Fruit fly (Drosophila melanogaster): ENCODE data around the gene scf.

scf gene

dm6 chr3L:1334571-1335427 lies 36.3 kb downstream of the scf start, which contains the start of the genes Hmbs and CG2211 (continued):
- peak; percentile 89 for TF ChIP-seq pho (GFP tag; optimal IDR thresholded peaks at IDR 0.05)
- TF ChIP-seq CG10321 (GFP tag; IDR thresholded peaks at IDR 0.05): peak; percentile 45; the same call in 1 of the 2 replicates
- TF ChIP-seq Rx (GFP tag; IDR thresholded peaks at IDR 0.05): peak; percentile 75
- TF ChIP-seq grau (tag; optimal IDR thresholded peaks at IDR 0.05): peak; percentile 86
- TF ChIP-seq usp (GFP tag; optimal IDR thresholded peaks at IDR 0.05): no peak
- peak; percentile 58 for TF ChIP-seq NK7.1 (GFP tag; optimal IDR thresholded peaks at IDR 0.05)
- peak; percentile 79 for TF ChIP-seq fd96Cb (tag; optimal IDR thresholded peaks at IDR 0.05)
- TF ChIP-seq Elba2 (GFP tag; optimal IDR thresholded peaks at IDR 0.05): peak; percentile 84
- TF ChIP-seq btn (GFP tag; optimal IDR thresholded peaks at IDR 0.05): peak; percentile 43
- peak; percentile 86 for TF ChIP-seq CHES-1-like (GFP tag; optimal IDR thresholded peaks at IDR 0.05)
- peak; percentile 29 for TF ChIP-seq nom (GFP tag; optimal IDR thresholded peaks at IDR 0.05)
- peak; percentile 92 for TF ChIP-seq Ets97D (GFP tag; optimal IDR thresholded peaks at IDR 0.05)
- no peak for TF ChIP-seq jing (GFP tag; optimal IDR thresholded peaks at IDR 0.05)
- peak; percentile 67; the same call in 2 of the 3 replicates for TF ChIP-seq CG6175 (GFP tag; IDR thresholded peaks at IDR 0.05)
- TF ChIP-seq Nf-YC (tag; optimal IDR thresholded peaks at IDR 0.05): peak; percentile 84
- peak; percentile 55 for TF ChIP-seq Scr (GFP tag; IDR thresholded peaks at IDR 0.05; ENCODE audit: partially characterized antibody)
- TF ChIP-seq wdn (GFP tag; IDR thresholded peaks at IDR 0.05): peak; percentile 58
- TF ChIP-seq CG12744 (GFP tag; optimal IDR thresholded peaks at IDR 0.05): peak; percentile 85
- TF ChIP-seq pnt (GFP tag; optimal IDR thresholded peaks at IDR 0.05): peak; percentile 83
- peak; percentile 90 for TF ChIP-seq zfh1 (GFP tag; IDR thresholded peaks at IDR 0.05)
- peak; percentile 89 for TF ChIP-seq CG17328 (GFP tag; IDR thresholded peaks at IDR 0.05)
- TF ChIP-seq fd3F (GFP tag; optimal IDR thresholded peaks at IDR 0.05): peak; percentile 69
- TF ChIP-seq twi (tag; optimal IDR thresholded peaks at IDR 0.05): peak; percentile 77
- peak; percentile 82 for TF ChIP-seq Antp (GFP tag; optimal IDR thresholded peaks at IDR 0.05)
- peak; percentile 58; the same call in 1 of the 2 replicates for TF ChIP-seq wor (GFP tag; IDR thresholded peaks at IDR 0.05)
- no peak for TF ChIP-seq CG2129 (GFP tag; IDR thresholded peaks at IDR 0.05; ENCODE audit: partially characterized antibody)
- TF ChIP-seq ac (GFP tag; optimal IDR thresholded peaks at IDR 0.05): no peak
- TF ChIP-seq shn (GFP tag; optimal IDR thresholded peaks at IDR 0.05): peak; percentile 87
- TF ChIP-seq CG15073 (GFP tag; optimal IDR thresholded peaks at IDR 0.05): no peak
- peak; percentile 68 for TF ChIP-seq kni (GFP tag; optimal IDR thresholded peaks at IDR 0.05)
- peak; percentile 87 for TF ChIP-seq CG14014 (GFP tag; IDR thresholded peaks at IDR 0.05)
- TF ChIP-seq bcd (GFP tag; optimal IDR thresholded peaks at IDR 0.05): peak; percentile 82
- TF ChIP-seq CG33557 (GFP tag; optimal IDR thresholded peaks at IDR 0.05): peak; percentile 79
- peak; percentile 82 for TF ChIP-seq H2.0 (GFP tag; IDR thresholded peaks at IDR 0.05)
- TF ChIP-seq Dp (GFP tag; optimal IDR thresholded peaks at IDR 0.05): peak; percentile 62
- peak; percentile 96 for TF ChIP-seq row (GFP tag; IDR thresholded peaks at IDR 0.05)
- TF ChIP-seq Hsf (GFP tag; optimal IDR thresholded peaks at IDR 0.05): peak; percentile 94
- TF ChIP-seq seq (GFP tag; IDR thresholded peaks at IDR 0.05): peak; percentile 75
- peak; percentile 76 for TF ChIP-seq CG31388 (GFP tag; optimal IDR thresholded peaks at IDR 0.05)
- peak; percentile 79 for TF ChIP-seq Bdp1 (GFP tag; optimal IDR thresholded peaks at IDR 0.05)
- TF ChIP-seq prd (optimal IDR thresholded peaks at IDR 0.05): no peak
- TF ChIP-seq prd (GFP tag; IDR thresholded peaks at IDR 0.05): peak; percentile 92
- TF ChIP-seq ab (GFP tag; optimal IDR thresholded peaks at IDR 0.05): peak; percentile 73
- peak; percentile 87 for TF ChIP-seq CG9727 (GFP tag; optimal IDR thresholded peaks at IDR 0.05)
- peak; percentile 88 for TF ChIP-seq CG34422 (GFP tag; IDR thresholded peaks at IDR 0.05)
- peak; percentile 89 for TF ChIP-seq CG33213 (GFP tag; optimal IDR thresholded peaks at IDR 0.05)
- TF ChIP-seq CG11504 (tag; optimal IDR thresholded peaks at IDR 0.05): no peak
- TF ChIP-seq Hr78 (GFP tag; optimal IDR thresholded peaks at IDR 0.05): peak in 1 of 2 experiments; percentile 90
- peak; percentile 75 for TF ChIP-seq esg (GFP tag; conservative IDR thresholded peaks at IDR 0.05)
